Fruit fly (Drosophila melanogaster): ENCODE measurements around the gene CG34012.
A peak's percentile ranks its signal among the peaks of the same experiment; 100 is the strongest.

CG34012 gene

DNA sequence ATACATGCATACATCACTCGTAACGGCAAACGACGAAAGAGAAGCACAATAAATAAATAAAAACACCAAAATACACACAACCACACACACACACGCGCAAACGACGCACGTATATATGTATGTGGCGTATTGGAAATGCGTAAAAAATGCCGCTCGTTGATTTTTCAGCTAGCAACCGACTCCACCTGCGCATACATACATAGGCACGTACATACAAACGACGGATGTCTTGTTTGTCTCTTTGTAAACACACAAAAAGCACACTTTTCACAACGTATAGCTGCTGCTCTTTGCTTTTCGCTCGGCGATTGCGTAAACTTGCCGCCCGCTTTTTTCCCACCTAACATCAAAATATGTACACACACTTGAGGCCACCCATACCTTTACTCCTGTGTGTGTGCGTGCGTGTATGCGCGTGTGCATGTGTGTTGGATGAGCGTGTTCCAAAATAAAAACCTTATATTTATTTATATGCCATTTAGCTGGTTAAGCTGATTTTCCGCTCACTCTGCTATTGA lies 10.7 kb upstream of the CG34012 start (continued):
- TF ChIP-seq PHDP (tag; optimal IDR thresholded peaks at IDR 0.05) (peak; percentile 53), slou (GFP tag; optimal IDR thresholded peaks at IDR 0.05) (no peak), ro (GFP tag; IDR thresholded peaks at IDR 0.05) (no peak), HHEX (GFP tag; optimal IDR thresholded peaks at IDR 0.05) (peak; percentile 39), CG13775 (GFP tag; optimal IDR thresholded peaks at IDR 0.05) (no peak), shn (GFP tag; optimal IDR thresholded peaks at IDR 0.05) (no peak), run (tag; optimal IDR thresholded peaks at IDR 0.05) (no peak), E2f2 (GFP tag; IDR thresholded peaks at IDR 0.05) (peak; percentile 17; the same call in 1 of the 2 replicates), psq (GFP tag; optimal IDR thresholded peaks at IDR 0.05) (peak; percentile 10), CG33557 (GFP tag; optimal IDR thresholded peaks at IDR 0.05) (no peak), Blimp-1 (GFP tag; optimal IDR thresholded peaks at IDR 0.05) (no peak), vvl (GFP tag; IDR thresholded peaks at IDR 0.05) (no peak), CG7987 (GFP tag; optimal IDR thresholded peaks at IDR 0.05) (peak; percentile 22), tgo (GFP tag; IDR thresholded peaks at IDR 0.05) (no peak), B-H1 (GFP tag; IDR thresholded peaks at IDR 0.05) (no peak), Ada2b (GFP tag; IDR thresholded peaks at IDR 0.05) (no peak), CG9437 (GFP tag; optimal IDR thresholded peaks at IDR 0.05) (no peak), CG1603 (tag; optimal IDR thresholded peaks at IDR 0.05) (peak; percentile 41), aop (GFP tag; IDR thresholded peaks at IDR 0.05) (no peak), Vsx1 (GFP tag; optimal IDR thresholded peaks at IDR 0.05) (peak; percentile 57), ftz-f1 (GFP tag; optimal IDR thresholded peaks at IDR 0.05) (no peak), org-1 (GFP tag; optimal IDR thresholded peaks at IDR 0.05) (peak; percentile 66), CG17385 (GFP tag; optimal IDR thresholded peaks at IDR 0.05) (no peak), jing (GFP tag; optimal IDR thresholded peaks at IDR 0.05) (no peak), CG11093 (GFP tag; IDR thresholded peaks at IDR 0.05) (no peak), ci (GFP tag; IDR thresholded peaks at IDR 0.05) (no peak; the same call in 2 of the 3 replicates), CG13624 (GFP tag; optimal IDR thresholded peaks at IDR 0.05) (peak; percentile 36), CG2889 (GFP tag; IDR thresholded peaks at IDR 0.05) (no peak), vfl (GFP tag; optimal IDR thresholded peaks at IDR 0.05) (no peak), so (GFP tag; IDR thresholded peaks at IDR 0.05) (no peak), cad (GFP tag; optimal IDR thresholded peaks at IDR 0.05) (no peak), CG16779 (GFP tag; IDR thresholded peaks at IDR 0.05) (no peak), CG2116 (GFP tag; optimal IDR thresholded peaks at IDR 0.05) (no peak), CG17359 (tag; optimal IDR thresholded peaks at IDR 0.05) (peak; percentile 40), CG13123 (GFP tag; optimal IDR thresholded peaks at IDR 0.05) (no peak), crc (GFP tag; optimal IDR thresholded peaks at IDR 0.05) (no peak), BtbVII (GFP tag; optimal IDR thresholded peaks at IDR 0.05) (peak; percentile 63), tll (GFP tag; optimal IDR thresholded peaks at IDR 0.05) (peak in 1 of 2 experiments; percentile 44), btn (GFP tag; optimal IDR thresholded peaks at IDR 0.05) (no peak), Xrp1 (GFP tag; IDR thresholded peaks at IDR 0.05) (no peak; the same call in 1 of the 2 replicates), Dip2 (GFP tag; IDR thresholded peaks at IDR 0.05) (no peak), Gsc (GFP tag; IDR thresholded peaks at IDR 0.05) (no peak), ems (GFP tag; optimal IDR thresholded peaks at IDR 0.05) (no peak), HLHmδ (GFP tag; optimal IDR thresholded peaks at IDR 0.05) (no peak)
